Worm (Caenorhabditis elegans) whole organism, mixed stage, embryonic: ENCODE data around the gene F31F7.1.

Experiments used
- blmp-1 ChIP-seq: fragments of 150-350 bp; optimal IDR thresholded peaks from 2 replicates; lab custom pipeline; 2014; ENCODE audit warnings: missing biosample characterization, missing genetic modification characterization
- mab-5 ChIP-seq: fragments of 150-350 bp; optimal IDR thresholded peaks from 2 replicates; lab custom pipeline; 2014; ENCODE audit warnings: missing biosample characterization, missing genetic modification characterization

DNA sequence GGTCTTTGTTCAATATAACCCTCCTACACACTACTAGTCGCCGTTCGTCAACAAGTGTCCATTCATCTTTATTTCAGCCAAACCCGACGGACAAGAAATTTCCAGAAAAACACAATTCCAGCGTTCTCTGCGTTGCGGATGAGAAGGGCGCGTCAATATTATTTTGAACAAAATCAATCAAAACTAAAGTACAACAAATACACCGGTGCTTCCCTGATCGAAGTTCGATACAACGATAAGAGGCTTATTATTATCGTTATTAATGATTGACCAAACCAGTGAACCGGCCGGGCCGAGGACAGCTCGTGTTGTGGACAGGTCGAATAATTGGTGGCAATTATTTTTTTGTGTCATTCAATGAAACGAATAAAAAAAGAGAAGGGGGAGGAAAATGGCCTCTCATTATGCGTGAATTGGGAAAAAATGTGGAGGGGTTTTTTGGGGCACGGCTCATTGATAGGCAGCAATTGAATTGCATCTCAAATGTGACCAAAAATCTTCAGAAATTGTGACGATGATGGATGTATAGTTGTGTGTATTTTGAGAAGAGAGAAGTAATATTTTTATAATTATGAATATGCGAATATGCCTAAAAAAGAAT, 45.5 kb upstream of the F31F7.1 start:
- TF ChIP-seq blmp-1, result no peak
- no peak for TF ChIP-seq mab-5 (tag; lab: Kevin White, UChicago)
